Worm (Caenorhabditis elegans): ENCODE measurements around the gene F59B1.10.

Gene F59B1.10

ce11 chrV:3614397-3614796, 33.4 kb downstream of the F59B1.10 start, which contains the start of gene T22F3.11:
T22F3.11 (minus strand) TSS chrV:3614553.
- no peak for TF ChIP-seq ccch-3 (GFP tag; optimal IDR thresholded peaks at IDR 0.05)

- peak; percentile 58; the same call in 1 of the 2 replicates for TF ChIP-seq zfh-2 (GFP tag; conservative IDR thresholded peaks at IDR 0.05)
- TF ChIP-seq Y67H2A.10 (GFP tag; conservative IDR thresholded peaks at IDR 0.05) = no peak
These were observed 34.7 kb downstream of the F59B1.10 start for ce11 chrV:3613042-3613441.

ce11 chrV:3611654-3612053, 36.1 kb downstream of the F59B1.10 start, which contains the start of gene T22F3.10:
T22F3.10 (minus strand) TSS chrV:3611754.
- TF ChIP-seq lin-40 (tag; optimal IDR thresholded peaks at IDR 0.05) (no peak), hlh-26 (GFP tag; conservative IDR thresholded peaks at IDR 0.05) (no peak), F57A8.1 (GFP tag; optimal IDR thresholded peaks at IDR 0.05) (no peak), rec-8 (tag; optimal IDR thresholded peaks at IDR 0.05) (no peak), Y67H2A.10 (GFP tag; conservative IDR thresholded peaks at IDR 0.05) (no peak), ets-4 (GFP tag; optimal IDR thresholded peaks at IDR 0.05) (no peak), nfya-1 (tag; optimal IDR thresholded peaks at IDR 0.05; ENCODE audit: borderline replicate concordance, insufficient read depth) (no peak), somi-1 (GFP tag; optimal IDR thresholded peaks at IDR 0.05) (no peak), nhr-80 (tag; optimal IDR thresholded peaks at IDR 0.05) (no peak), Y53F4B.3 (GFP tag; IDR thresholded peaks at IDR 0.05) (no peak), dox-1 (GFP tag; IDR thresholded peaks at IDR 0.05) (no peak), T26A5.8 (tag; optimal IDR thresholded peaks at IDR 0.05) (no peak), tbx-9 (tag; optimal IDR thresholded peaks at IDR 0.05; ENCODE audit: borderline replicate concordance) (no peak), sea-2 (GFP tag; IDR thresholded peaks at IDR 0.05) (no peak), ceh-58 (GFP tag; IDR thresholded peaks at IDR 0.05) (no peak), pha-4 (tag; optimal IDR thresholded peaks at IDR 0.05) (no peak), akir-1 (GFP tag; optimal IDR thresholded peaks at IDR 0.05) (no peak), hrde-1 (tag; optimal IDR thresholded peaks at IDR 0.05; ENCODE audit: borderline replicate concordance) (no peak), B0261.1 (tag; optimal IDR thresholded peaks at IDR 0.05) (no peak), F10E7.11 (tag; optimal IDR thresholded peaks at IDR 0.05) (no peak)

- TF ChIP-seq lsy-27 (tag; optimal IDR thresholded peaks at IDR 0.05; ENCODE audit: borderline replicate concordance, insufficient read depth) (no peak), nfya-2 (GFP tag; IDR thresholded peaks at IDR 0.05) (no peak), C06A6.2 (GFP tag; conservative IDR thresholded peaks at IDR 0.05) (no peak), athp-1 (tag; optimal IDR thresholded peaks at IDR 0.05) (no peak), ztf-28 (GFP tag; IDR thresholded peaks at IDR 0.05) (no peak), T07F8.4 (tag; optimal IDR thresholded peaks at IDR 0.05) (no peak), K12H6.12 (tag; optimal IDR thresholded peaks at IDR 0.05) (no peak), pha-4 (tag; optimal IDR thresholded peaks at IDR 0.05) (no peak)
These were observed 37.1 kb downstream of the F59B1.10 start for ce11 chrV:3610709-3611108.

ce11 chrV:3606391-3606790, 41.4 kb downstream of the F59B1.10 start:
- TF ChIP-seq ztf-22 (GFP tag; optimal IDR thresholded peaks at IDR 0.05) (no peak), F49E8.2 (tag; optimal IDR thresholded peaks at IDR 0.05; ENCODE audit: insufficient read depth) (no peak), lin-40 (tag; optimal IDR thresholded peaks at IDR 0.05) (no peak), ceh-100 (GFP tag; IDR thresholded peaks at IDR 0.05) (no peak), aptf-3 (GFP tag; IDR thresholded peaks at IDR 0.05) (no peak), attf-6 (GFP tag; IDR thresholded peaks at IDR 0.05) (no peak), tbp1 (GFP tag; optimal IDR thresholded peaks at IDR 0.05) (no peak), F39B2.1 (GFP tag; IDR thresholded peaks at IDR 0.05) (no peak), F23B12.7 (tag; optimal IDR thresholded peaks at IDR 0.05; ENCODE audit: insufficient read depth) (no peak), attf-5 (GFP tag; optimal IDR thresholded peaks at IDR 0.05) (no peak), akir-1 (GFP tag; optimal IDR thresholded peaks at IDR 0.05) (no peak), hlh-26 (GFP tag; conservative IDR thresholded peaks at IDR 0.05) (no peak), lin-35 (GFP tag; optimal IDR thresholded peaks at IDR 0.05) (no peak), ztf-26 (tag; optimal IDR thresholded peaks at IDR 0.05) (no peak), lag-1 (GFP tag; IDR thresholded peaks at IDR 0.05) (no peak), him-1 (tag; optimal IDR thresholded peaks at IDR 0.05) (no peak), Y56A3A.18 (GFP tag; IDR thresholded peaks at IDR 0.05) (no peak)
